Worm (Caenorhabditis elegans): ENCODE results near the gene mrps-25.

DNA sequence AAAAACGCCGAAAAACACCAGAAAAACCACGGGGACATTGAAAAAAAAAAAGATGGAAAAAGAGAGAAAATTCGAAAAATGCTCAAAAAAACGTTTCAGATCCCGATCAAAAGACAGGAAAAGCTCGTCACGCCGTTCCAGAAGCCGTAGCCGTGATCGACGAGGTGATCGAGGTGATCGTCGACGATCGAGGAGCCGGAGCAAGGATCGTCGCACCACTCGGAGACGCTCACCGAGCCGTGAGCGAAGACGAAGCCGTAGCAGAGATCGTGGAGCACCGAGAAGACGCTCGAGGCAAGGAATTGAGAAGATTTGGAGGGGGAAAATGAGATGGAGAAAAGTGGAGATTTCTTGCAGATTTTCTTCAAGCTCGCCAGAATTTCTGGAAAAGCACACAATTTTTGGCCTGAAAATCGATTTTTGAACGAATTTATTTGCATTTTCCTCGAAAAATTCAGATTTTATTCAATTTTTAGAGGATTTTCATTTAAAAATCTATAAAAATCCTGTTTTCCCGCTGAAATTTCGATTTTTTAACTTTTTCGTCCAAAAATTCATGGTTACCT lies 43.4 kb upstream of the mrps-25 start:
- TF ChIP-seq B0336.3 (GFP tag; IDR thresholded peaks at IDR 0.05), result no peak
- no peak for TF ChIP-seq ets-4 (GFP tag; optimal IDR thresholded peaks at IDR 0.05)
- no peak for TF ChIP-seq F49E8.2 (tag; optimal IDR thresholded peaks at IDR 0.05; ENCODE audit: insufficient read depth)
- TF ChIP-seq ceh-40 (GFP tag; IDR thresholded peaks at IDR 0.05), result no peak
- no peak for TF ChIP-seq hmg-1.2 (GFP tag; IDR thresholded peaks at IDR 0.05)

Data from whole organism, young adult.